Fruit fly (Drosophila melanogaster) whole organism, embryonic: Measurements from ENCODE around the gene rols.

Experiments used
- Ada2b ChIP-seq: fragments of 200-800 bp; sonication (Bioruptor generic); IDR thresholded peaks from 2 replicates; pipeline ENCODE4 v1.3.6; 2022; ENCODE audit warnings: missing biosample characterization, missing genetic modification characterization
- Aef1 ChIP-seq: fragments of 200-800 bp; sonication (Bioruptor generic); IDR thresholded peaks from 3 replicates; pipeline ENCODE4 v1.3.6; 2022; ENCODE audit warnings: missing biosample characterization, missing genetic modification characterization
- CG10147 ChIP-seq: fragments of 200-800 bp; sonication (Bioruptor generic); optimal IDR thresholded peaks from 2 replicates; lab custom pipeline; 2019; ENCODE audit warnings: missing biosample characterization, mild to moderate bottlenecking, missing genetic modification characterization, moderate library complexity
- CG11093 ChIP-seq: fragments of 200-800 bp; sonication (Bioruptor generic); IDR thresholded peaks from 3 replicates; pipeline ENCODE4 v1.3.6; 2022; ENCODE audit warnings: missing biosample characterization, missing genetic modification characterization
- CG11504 ChIP-seq: fragments of 200-800 bp; sonication (Bioruptor generic); optimal IDR thresholded peaks from 3 replicates; lab custom pipeline; 2019; ENCODE audit warnings: missing biosample characterization, mild to moderate bottlenecking, missing genetic modification characterization, moderate library complexity
- CG12236 ChIP-seq: fragments of 200-800 bp; sonication (Bioruptor generic); optimal IDR thresholded peaks from 2 replicates; lab custom pipeline; 2016; ENCODE audit warnings: missing biosample characterization, missing genetic modification characterization
- CG12391 ChIP-seq: fragments of 200-800 bp; sonication (Bioruptor generic); optimal IDR thresholded peaks from 3 replicates; lab custom pipeline; 2018; ENCODE audit warnings: missing biosample characterization, mild to moderate bottlenecking, missing genetic modification characterization, moderate library complexity
- CG12769 ChIP-seq: fragments of 200-800 bp; sonication (Bioruptor generic); optimal IDR thresholded peaks from 2 replicates; lab custom pipeline; 2019; ENCODE audit warnings: missing biosample characterization, mild to moderate bottlenecking, missing genetic modification characterization, moderate library complexity
- CG15073 ChIP-seq: fragments of 200-800 bp; sonication (Bioruptor generic); optimal IDR thresholded peaks from 2 replicates; lab custom pipeline; 2016; ENCODE audit warnings: missing biosample characterization, missing genetic modification characterization
- CG17359 ChIP-seq: fragments of 200-800 bp; sonication (Bioruptor generic); optimal IDR thresholded peaks from 3 replicates; lab custom pipeline; 2018; ENCODE audit warnings: missing biosample characterization, mild to moderate bottlenecking, missing genetic modification characterization, moderate library complexity
- CG17568 ChIP-seq: fragments of 200-800 bp; sonication (Bioruptor generic); optimal IDR thresholded peaks from 2 replicates; lab custom pipeline; 2018; ENCODE audit warnings: missing biosample characterization, mild to moderate bottlenecking, missing genetic modification characterization, moderate library complexity
- CG17829 ChIP-seq: fragments of 200-800 bp; optimal IDR thresholded peaks from 2 replicates; lab custom pipeline; 2019; ENCODE audit warnings: missing biosample characterization, mild to moderate bottlenecking, missing genetic modification characterization, moderate library complexity
- CG33213 ChIP-seq: fragments of 200-800 bp; sonication (Bioruptor generic); optimal IDR thresholded peaks from 3 replicates; lab custom pipeline; 2016; ENCODE audit warnings: missing biosample characterization, missing genetic modification characterization
- CG4424 ChIP-seq: fragments of 200-800 bp; sonication (Bioruptor generic); optimal IDR thresholded peaks from 3 replicates; lab custom pipeline; 2016; ENCODE audit warnings: missing biosample characterization, missing genetic modification characterization
- CG4820 ChIP-seq: fragments of 200-800 bp; sonication (Bioruptor generic); optimal IDR thresholded peaks from 3 replicates; lab custom pipeline; 2016; ENCODE audit warnings: missing biosample characterization, missing genetic modification characterization
- CG5953 ChIP-seq: fragments of 200-800 bp; sonication (Bioruptor generic); IDR thresholded peaks from 2 replicates; pipeline ENCODE4 v1.3.6; 2022; ENCODE audit warnings: missing biosample characterization, missing genetic modification characterization
- CG7271 ChIP-seq: fragments of 200-800 bp; sonication (Bioruptor generic); optimal IDR thresholded peaks from 2 replicates; lab custom pipeline; 2018; ENCODE audit warnings: missing biosample characterization, mild to moderate bottlenecking, missing genetic modification characterization, moderate library complexity
- CG7372 ChIP-seq: fragments of 200-800 bp; sonication (Bioruptor generic); IDR thresholded peaks from 2 replicates; pipeline ENCODE4 v1.3.6; 2022; ENCODE audit warnings: missing biosample characterization, missing genetic modification characterization
- CG7556 ChIP-seq: fragments of 200-800 bp; sonication (Bioruptor generic); optimal IDR thresholded peaks from 2 replicates; lab custom pipeline; 2017; ENCODE audit warnings: missing biosample characterization, mild to moderate bottlenecking, missing genetic modification characterization
- CG7839 ChIP-seq: fragments of 200-800 bp; sonication (Bioruptor generic); optimal IDR thresholded peaks from 3 replicates; lab custom pipeline; 2018; ENCODE audit warnings: missing biosample characterization, mild to moderate bottlenecking, missing genetic modification characterization, moderate library complexity
- CG9437 ChIP-seq: fragments of 200-800 bp; sonication (Bioruptor generic); optimal IDR thresholded peaks from 2 replicates; lab custom pipeline; 2018; ENCODE audit warnings: missing biosample characterization, mild to moderate bottlenecking, missing genetic modification characterization
- CG9609 ChIP-seq: fragments of 200-800 bp; sonication (Bioruptor generic); optimal IDR thresholded peaks from 3 replicates; lab custom pipeline; 2016; ENCODE audit warnings: missing biosample characterization, missing genetic modification characterization
- CG9727 ChIP-seq: fragments of 200-800 bp; sonication (Bioruptor generic); optimal IDR thresholded peaks from 3 replicates; lab custom pipeline; 2017; ENCODE audit warnings: missing biosample characterization, mild to moderate bottlenecking, missing genetic modification characterization
- Chrac-16 ChIP-seq: fragments of 200-800 bp; sonication (Bioruptor generic); optimal IDR thresholded peaks from 3 replicates; lab custom pipeline; 2016; ENCODE audit warnings: missing biosample characterization, missing genetic modification characterization
- Doc3 ChIP-seq: fragments of 200-800 bp; sonication (Bioruptor generic); IDR thresholded peaks from 3 replicates; pipeline ENCODE4 v1.3.6; 2022; ENCODE audit warnings: missing biosample characterization, missing genetic modification characterization; ENCODE audit not compliant: partially characterized antibody
- Eip74EF ChIP-seq, 2 experiments: fragments of 200-800 bp in 1 of 2; fragments of >200 bp in 1 of 2; sonication (Bioruptor generic) in 1 of 2; optimal IDR thresholded peaks; 2 replicates each; lab custom pipeline; 2017 to 2019; ENCODE audit warnings: missing biosample characterization in 2 of 2, missing genetic modification characterization in 2 of 2, mild to moderate bottlenecking in 1 of 2, moderate library complexity in 1 of 2
- Hr78 ChIP-seq, 2 experiments: fragments of 200-800 bp in 1 of 2; fragments of >200 bp in 1 of 2; sonication (Bioruptor generic) in 1 of 2; optimal IDR thresholded peaks; 2 replicates each; lab custom pipeline; 2017 to 2019; ENCODE audit warnings: missing biosample characterization in 2 of 2, missing genetic modification characterization in 2 of 2, mild to moderate bottlenecking in 1 of 2, moderate library complexity in 1 of 2
- Med ChIP-seq: fragments of 200-800 bp; sonication (Bioruptor generic); peaks from one replicate; lab custom pipeline; 2016; ENCODE audit warnings: missing biosample characterization, missing genetic modification characterization, mild to moderate bottlenecking, inconsistent platforms, moderate library complexity
- NFAT ChIP-seq: fragments of 200-800 bp; sonication (Bioruptor generic); IDR thresholded peaks from 2 replicates; pipeline ENCODE4 v1.3.6; 2022; ENCODE audit warnings: missing biosample characterization, missing genetic modification characterization
- Pdp1 ChIP-seq, 2 experiments: fragments of 200-800 bp; sonication (Bioruptor generic); optimal IDR thresholded peaks; 3 replicates each; lab custom pipeline; 2016; ENCODE audit warnings: missing biosample characterization in 2 of 2, missing genetic modification characterization in 2 of 2, mild to moderate bottlenecking in 1 of 2, moderate library complexity in 1 of 2
- Ravus ChIP-seq: fragments of 200-800 bp; sonication (Bioruptor generic); IDR thresholded peaks from 2 replicates; pipeline ENCODE4 v1.3.6; 2022; ENCODE audit warnings: missing biosample characterization, missing genetic modification characterization
- Sox100B ChIP-seq: fragments of 200-800 bp; sonication (Bioruptor generic); optimal IDR thresholded peaks from 3 replicates; lab custom pipeline; 2018; ENCODE audit warnings: missing biosample characterization, mild to moderate bottlenecking, missing genetic modification characterization
- bowl ChIP-seq: fragments of 200-800 bp; sonication (Bioruptor generic); IDR thresholded peaks from 2 replicates; pipeline ENCODE4 v1.3.6; 2022; ENCODE audit warnings: missing biosample characterization, missing genetic modification characterization
- bsh ChIP-seq, 2 experiments: fragments of 200-800 bp; sonication (Bioruptor generic); optimal IDR thresholded peaks; 2 replicates each; lab custom pipeline; 2017 to 2018; ENCODE audit warnings: mild to moderate bottlenecking in 2 of 2, missing biosample characterization in 2 of 2, missing genetic modification characterization in 2 of 2, moderate library complexity in 1 of 2
- caup ChIP-seq: fragments of 200-800 bp; sonication (Bioruptor generic); optimal IDR thresholded peaks from 3 replicates; lab custom pipeline; 2017; ENCODE audit warnings: missing biosample characterization, mild to moderate bottlenecking, missing genetic modification characterization, moderate library complexity; ENCODE audit not compliant: severe bottlenecking
- chinmo ChIP-seq: fragments of 200-800 bp; sonication (Bioruptor generic); IDR thresholded peaks from 4 replicates; pipeline ENCODE4 v1.3.6; 2022; ENCODE audit warnings: missing biosample characterization, missing genetic modification characterization; ENCODE audit not compliant: partially characterized antibody
- dysf ChIP-seq: fragments of 200-800 bp; sonication (Bioruptor generic); IDR thresholded peaks from 3 replicates; pipeline ENCODE4 v1.3.6; 2022; ENCODE audit warnings: missing biosample characterization, missing genetic modification characterization
- en ChIP-seq: fragments of 200-800 bp; sonication (Bioruptor generic); optimal IDR thresholded peaks from 2 replicates; lab custom pipeline; 2016; ENCODE audit warnings: missing biosample characterization, missing genetic modification characterization
- gem ChIP-seq: fragments of 200-800 bp; sonication (Bioruptor generic); optimal IDR thresholded peaks from 2 replicates; lab custom pipeline; 2019; ENCODE audit warnings: missing biosample characterization, mild to moderate bottlenecking, missing genetic modification characterization, moderate library complexity
- kni ChIP-seq: fragments of 200-800 bp; sonication (Bioruptor generic); optimal IDR thresholded peaks from 3 replicates; lab custom pipeline; 2017; ENCODE audit warnings: mild to moderate bottlenecking, missing biosample characterization, missing genetic modification reagents, missing genetic modification characterization
- lola ChIP-seq, 3 experiments: fragments of >200 bp in 2 of 3; fragments of 200-800 bp in 1 of 3; sonication (Bioruptor generic) in 1 of 3; optimal IDR thresholded peaks; 2 replicates each; lab custom pipeline; 2017 to 2019; ENCODE audit warnings: missing biosample characterization in 3 of 3, missing genetic modification characterization in 3 of 3, mild to moderate bottlenecking in 1 of 3, moderate library complexity in 1 of 3
- nerfin-2 ChIP-seq: fragments of 200-800 bp; sonication (Bioruptor generic); IDR thresholded peaks from 2 replicates; pipeline ENCODE4 v1.3.6; 2022; ENCODE audit warnings: missing biosample characterization, missing genetic modification characterization; ENCODE audit not compliant: partially characterized antibody
- pzg ChIP-seq: fragments of 200-800 bp; sonication (Bioruptor generic); optimal IDR thresholded peaks from 3 replicates; lab custom pipeline; 2018; ENCODE audit warnings: missing biosample characterization, mild to moderate bottlenecking, missing genetic modification characterization, moderate library complexity
- sc ChIP-seq, 3 experiments: fragments of >200 bp in 2 of 3; fragments of 200-800 bp in 1 of 3; sonication (Bioruptor generic) in 1 of 3; optimal IDR thresholded peaks; 2 replicates in 2 of 3; 3 replicates in 1 of 3; lab custom pipeline; 2017; ENCODE audit warnings: mild to moderate bottlenecking in 1 of 3, missing biosample characterization in 1 of 3, missing genetic modification characterization in 1 of 3, missing genetic modification reagents in 1 of 3
- tio ChIP-seq: fragments of 200-800 bp; sonication (Bioruptor generic); optimal IDR thresholded peaks from 2 replicates; lab custom pipeline; 2017; ENCODE audit warnings: missing biosample characterization, missing genetic modification characterization, inconsistent platforms

Gene rols

dm6 chr3L:12096799-12097662, 32.4 kb upstream of the rols start (continued):
- TF ChIP-seq CG5953 (GFP tag; lab: Robert Waterston, UW), result no peak
- peak; percentile 31 for TF ChIP-seq tio (GFP tag; lab: Kevin White, UChicago)
- no peak for TF ChIP-seq sc (optimal IDR thresholded peaks at IDR 0.05; lab: Kevin White, UChicago)
- TF ChIP-seq sc (GFP tag; optimal IDR thresholded peaks at IDR 0.05; lab: Kevin White, UChicago), result no peak
- TF ChIP-seq lola (GFP tag; optimal IDR thresholded peaks at IDR 0.05; lab: Kevin White, UChicago), result peak in 1 of 3 experiments; percentile 25
- no peak for TF ChIP-seq Aef1 (GFP tag; lab: Robert Waterston, UW)
- no peak for TF ChIP-seq CG9437 (GFP tag; lab: Kevin White, UChicago)
- TF ChIP-seq CG7372 (GFP tag; lab: Robert Waterston, UW), result no peak
- peak; percentile 58 for TF ChIP-seq CG9727 (GFP tag; lab: Kevin White, UChicago)
- TF ChIP-seq CG17568 (GFP tag; lab: Kevin White, UChicago), result no peak
- TF ChIP-seq CG15073 (GFP tag; lab: Kevin White, UChicago), result no peak
- TF ChIP-seq CG11504, result peak; percentile 62
- TF ChIP-seq CG9609 (GFP tag; lab: Kevin White, UChicago), result no peak
- peak; percentile 72 for TF ChIP-seq Med (GFP tag; lab: Kevin White, UChicago)
- no peak for TF ChIP-seq chinmo (GFP tag; lab: Robert Waterston, UW)
- no peak for TF ChIP-seq CG12236 (GFP tag; lab: Kevin White, UChicago)
- TF ChIP-seq gem (tag; lab: Kevin White, UChicago), result peak; percentile 60
- peak; percentile 23 to 30 for TF ChIP-seq bsh (GFP tag; optimal IDR thresholded peaks at IDR 0.05; lab: Kevin White, UChicago)
- TF ChIP-seq CG4424 (GFP tag; lab: Kevin White, UChicago), result peak; percentile 18
- peak; percentile 24 for TF ChIP-seq CG7839 (tag; lab: Kevin White, UChicago)
- TF ChIP-seq CG17359 (tag; lab: Kevin White, UChicago), result peak; percentile 27
- 0 out of 3 replicates have a peak, but pooled peaks have one; percentile 44 for TF ChIP-seq dysf (GFP tag; lab: Robert Waterston, UW)
- TF ChIP-seq CG12391 (tag; lab: Kevin White, UChicago), result peak; percentile 34
- no peak for TF ChIP-seq Ada2b (GFP tag; lab: Robert Waterston, UW)
- TF ChIP-seq Sox100B (GFP tag; lab: Kevin White, UChicago), result no peak
- no peak for TF ChIP-seq Hr78 (GFP tag; optimal IDR thresholded peaks at IDR 0.05; lab: Kevin White, UChicago)
- 0 out of 3 replicates have a peak, but pooled peaks have one; percentile 23 for TF ChIP-seq CG11093

dm6 chr3L:12095960-12096359, 31.3 kb upstream of the rols start:
- TF ChIP-seq CG17829 (tag; lab: Kevin White, UChicago), result no peak
- TF ChIP-seq Chrac-16 (GFP tag; lab: Kevin White, UChicago), result no peak
- no peak for TF ChIP-seq kni
- TF ChIP-seq Doc3 (GFP tag; lab: Robert Waterston, UW), result no peak
- no peak for TF ChIP-seq CG7839 (tag; lab: Kevin White, UChicago)
- TF ChIP-seq NFAT (GFP tag; lab: Robert Waterston, UW), result no peak
- TF ChIP-seq bowl (GFP tag; lab: Robert Waterston, UW), result no peak
- TF ChIP-seq Eip74EF (GFP tag; optimal IDR thresholded peaks at IDR 0.05; lab: Kevin White, UChicago), result no peak
- TF ChIP-seq en (GFP tag; lab: Kevin White, UChicago), result no peak
- no peak for TF ChIP-seq CG10147 (GFP tag; lab: Kevin White, UChicago)
- no peak for TF ChIP-seq CG7556 (GFP tag; lab: Kevin White, UChicago)
- no peak for TF ChIP-seq nerfin-2 (GFP tag; lab: Robert Waterston, UW)
- no peak for TF ChIP-seq CG4820 (GFP tag; lab: Kevin White, UChicago)
- no peak for TF ChIP-seq CG33213 (GFP tag; lab: Kevin White, UChicago)
- TF ChIP-seq Ravus, result no peak
- TF ChIP-seq caup (GFP tag; lab: Kevin White, UChicago), result no peak
- no peak for TF ChIP-seq CG12769 (tag; lab: Kevin White, UChicago)
- no peak for TF ChIP-seq pzg (GFP tag; lab: Kevin White, UChicago)
- TF ChIP-seq CG7271 (tag; lab: Kevin White, UChicago), result no peak
- TF ChIP-seq Pdp1 (GFP tag; optimal IDR thresholded peaks at IDR 0.05; lab: Kevin White, UChicago), result no peak
